Worm (Caenorhabditis elegans): ENCODE results near the gene hmit-1.2.
A peak's percentile ranks its signal among the peaks of the same experiment; 100 is the strongest.

The hmit-1.2 gene

ce11 chrV:18491961-18492360 lies 32.6 kb upstream of the hmit-1.2 start, which contains the start of gene slo-1:
TSS of gene slo-1 (plus strand) at chrV:18492261.
- TF ChIP-seq ham-2 (GFP tag; optimal IDR thresholded peaks at IDR 0.05) (no peak), ces-1 (GFP tag; optimal IDR thresholded peaks at IDR 0.05) (peak; percentile 42), nhr-76 (tag; optimal IDR thresholded peaks at IDR 0.05) (no peak)

ce11 chrV:18504610-18505009 lies 19.9 kb upstream of the hmit-1.2 start:
- TF ChIP-seq drap-1 (GFP tag; optimal IDR thresholded peaks at IDR 0.05), result no peak
- no peak for TF ChIP-seq ceh-43 (GFP tag; optimal IDR thresholded peaks at IDR 0.05)
- TF ChIP-seq mab-5 (tag; optimal IDR thresholded peaks at IDR 0.05), result no peak
- TF ChIP-seq unc-62 (GFP tag; optimal IDR thresholded peaks at IDR 0.05), result no peak
- TF ChIP-seq ceh-83 (GFP tag; optimal IDR thresholded peaks at IDR 0.05), result no peak
- TF ChIP-seq nhr-28 (tag; optimal IDR thresholded peaks at IDR 0.05), result no peak
- TF ChIP-seq nhr-237 (tag; optimal IDR thresholded peaks at IDR 0.05), result no peak
- TF ChIP-seq tbx-8 (GFP tag; optimal IDR thresholded peaks at IDR 0.05), result no peak
- no peak for TF ChIP-seq sem-2 (GFP tag; optimal IDR thresholded peaks at IDR 0.05)
- TF ChIP-seq flh-1 (GFP tag; optimal IDR thresholded peaks at IDR 0.05), result no peak
- no peak for TF ChIP-seq lsy-2 (tag; optimal IDR thresholded peaks at IDR 0.05)
- TF ChIP-seq lin-13 (tag; optimal IDR thresholded peaks at IDR 0.05), result no peak
- no peak for TF ChIP-seq cnd-1 (tag; optimal IDR thresholded peaks at IDR 0.05)
- TF ChIP-seq elt-1 (tag; optimal IDR thresholded peaks at IDR 0.05; ENCODE audit: borderline replicate concordance, insufficient read depth), result no peak
- no peak for TF ChIP-seq ham-2 (GFP tag; optimal IDR thresholded peaks at IDR 0.05)
- no peak for TF ChIP-seq zip-8 (tag; optimal IDR thresholded peaks at IDR 0.05)

ce11 chrV:18506772-18507171 lies 17.8 kb upstream of the hmit-1.2 start:
- TF ChIP-seq M03D4.4 (tag; optimal IDR thresholded peaks at IDR 0.05), result no peak
- no peak for TF ChIP-seq unc-39 (tag; optimal IDR thresholded peaks at IDR 0.05)
- TF ChIP-seq mab-5 (tag; optimal IDR thresholded peaks at IDR 0.05), result no peak
- TF ChIP-seq ceh-39 (tag; optimal IDR thresholded peaks at IDR 0.05), result no peak
- TF ChIP-seq ces-1 (GFP tag; optimal IDR thresholded peaks at IDR 0.05), result no peak

ce11 chrV:18508564-18508963 lies 16.0 kb upstream of the hmit-1.2 start, which contains the start of gene Y51A2D.1:
TSS of gene Y51A2D.1 (plus strand) at chrV:18508864.
- TF ChIP-seq nhr-76 (tag; optimal IDR thresholded peaks at IDR 0.05), result no peak
- no peak for TF ChIP-seq drap-1 (GFP tag; optimal IDR thresholded peaks at IDR 0.05)
- no peak for TF ChIP-seq M03D4.4 (tag; optimal IDR thresholded peaks at IDR 0.05)
- no peak for TF ChIP-seq snpc-4 (tag; optimal IDR thresholded peaks at IDR 0.05)
- no peak for TF ChIP-seq blmp-1 (tag; optimal IDR thresholded peaks at IDR 0.05)
- no peak for TF ChIP-seq nhr-2 (tag; optimal IDR thresholded peaks at IDR 0.05)
- TF ChIP-seq ceh-43 (GFP tag; optimal IDR thresholded peaks at IDR 0.05), result no peak
- TF ChIP-seq ceh-39 (tag; optimal IDR thresholded peaks at IDR 0.05), result no peak
- no peak for TF ChIP-seq pha-4 (tag; optimal IDR thresholded peaks at IDR 0.05)
- TF ChIP-seq nhr-12 (tag; optimal IDR thresholded peaks at IDR 0.05), result no peak
- no peak for TF ChIP-seq mab-5 (tag; optimal IDR thresholded peaks at IDR 0.05)
- no peak for TF ChIP-seq unc-39 (tag; optimal IDR thresholded peaks at IDR 0.05)
- no peak for TF ChIP-seq lin-13 (tag; optimal IDR thresholded peaks at IDR 0.05)
- no peak for TF ChIP-seq elt-3 (tag; optimal IDR thresholded peaks at IDR 0.05)
- no peak for TF ChIP-seq nhr-28 (tag; optimal IDR thresholded peaks at IDR 0.05)
- TF ChIP-seq sptf-1 (tag; optimal IDR thresholded peaks at IDR 0.05), result no peak
- TF ChIP-seq ztf-11 (tag; optimal IDR thresholded peaks at IDR 0.05), result no peak
- no peak for TF ChIP-seq cnd-1 (tag; optimal IDR thresholded peaks at IDR 0.05)
- no peak for TF ChIP-seq lin-32 (GFP tag; optimal IDR thresholded peaks at IDR 0.05)

ce11 chrV:18511847-18512246 lies 12.7 kb upstream of the hmit-1.2 start:
- no peak for TF ChIP-seq nhr-76 (tag; optimal IDR thresholded peaks at IDR 0.05)
- TF ChIP-seq mep-1 (tag; optimal IDR thresholded peaks at IDR 0.05), result no peak
- TF ChIP-seq unc-39 (tag; optimal IDR thresholded peaks at IDR 0.05), result peak; percentile 85
- no peak for TF ChIP-seq ces-1 (GFP tag; optimal IDR thresholded peaks at IDR 0.05)
- TF ChIP-seq drap-1 (GFP tag; optimal IDR thresholded peaks at IDR 0.05), result no peak
- TF ChIP-seq ceh-39 (tag; optimal IDR thresholded peaks at IDR 0.05), result no peak

- TF ChIP-seq mab-5 (tag; optimal IDR thresholded peaks at IDR 0.05) (no peak), blmp-1 (tag; optimal IDR thresholded peaks at IDR 0.05) (no peak), lsy-2 (tag; optimal IDR thresholded peaks at IDR 0.05) (no peak), sptf-1 (tag; optimal IDR thresholded peaks at IDR 0.05) (no peak), ces-1 (GFP tag; optimal IDR thresholded peaks at IDR 0.05) (no peak), nhr-12 (tag; optimal IDR thresholded peaks at IDR 0.05) (no peak)
Observed at ce11 chrV:18516496-18516895, 8.1 kb upstream of the hmit-1.2 start, which contains the start of gene hmit-1.1. TSS of gene hmit-1.1 (plus strand) at chrV:18516789.
